Worm (Caenorhabditis elegans): Measurements from ENCODE around the gene F54G2.1.

- TF ChIP-seq tab-1 (GFP tag; IDR thresholded peaks at IDR 0.05) (no peak), flt-1 (GFP tag; IDR thresholded peaks at IDR 0.05) (0 out of 2 replicates have a peak, but pooled peaks have one; percentile 57), med-1 (GFP tag; optimal IDR thresholded peaks at IDR 0.05; ENCODE audit: insufficient read depth) (no peak), klf-2 (GFP tag; conservative IDR thresholded peaks at IDR 0.05) (no peak), ztf-29 (GFP tag; IDR thresholded peaks at IDR 0.05) (peak; percentile 46; the same call in 1 of the 2 replicates)
These were observed 81.0 kb downstream of the F54G2.1 start for ce11 chrX:2583135-2583683.

Data from whole organism, midembryonic.